Worm (Caenorhabditis elegans) whole organism, L4 larva: Measurements from ENCODE around the gene B0410.1.

Source experiments
- dmd-8 ChIP-seq: fragments of 200-800 bp; sonication (Bioruptor generic); IDR thresholded peaks from 2 replicates; pipeline ENCODE4 v1.3.6; 2022; ENCODE audit warnings: missing genetic modification characterization, missing compliant biosample characterization
- lsy-2 ChIP-seq, 2 experiments: fragments of 150-350 bp in 1 of 2; sonication (generic microtip) in 1 of 2; optimal IDR thresholded peaks; 2 replicates each; lab custom pipeline; 2014 to 2017; ENCODE audit warnings: missing biosample characterization in 2 of 2, missing genetic modification characterization in 2 of 2
- nhr-25 ChIP-seq: sonication (generic microtip); optimal IDR thresholded peaks from 2 replicates; lab custom pipeline; 2017; ENCODE audit warnings: missing genetic modification characterization, mild to moderate bottlenecking, missing compliant biosample characterization, antibody characterized with exemption, moderate library complexity, borderline replicate concordance; ENCODE audit not compliant: insufficient read depth
- spr-3 ChIP-seq: fragments of 200-800 bp; sonication (Bioruptor generic); optimal IDR thresholded peaks from 2 replicates; lab custom pipeline; 2018; ENCODE audit warnings: mild to moderate bottlenecking, missing genetic modification characterization, missing compliant biosample characterization

- TF ChIP-seq lsy-2 (tag; optimal IDR thresholded peaks at IDR 0.05; lab: Kevin White, UChicago) (no peak), nhr-25 (no peak), dmd-8 (GFP tag; lab: Robert Waterston, UW) (no peak), spr-3 (GFP tag; lab: Kevin White, UChicago) (no peak)
These were observed 9.0 kb upstream of the B0410.1 start, which contains the start of gene vang-1 for ce11 chrX:2885318-2885908.
